Worm (Caenorhabditis elegans) whole organism, L2 larva: ENCODE data around the gene F07H5.13.

Experiments
- egl-27 ChIP-seq: sonication (generic microtip); optimal IDR thresholded peaks from 3 replicates; lab custom pipeline; 2017; ENCODE audit warnings: missing biosample characterization, missing genetic modification reagents, missing genetic modification characterization
- fos-1 ChIP-seq: fragments of 150-350 bp; optimal IDR thresholded peaks from 2 replicates; lab custom pipeline; 2014; ENCODE audit warnings: missing biosample characterization, missing genetic modification characterization
- lsy-2 ChIP-seq, 2 experiments: fragments of 150-350 bp in 1 of 2; sonication (generic microtip) in 1 of 2; optimal IDR thresholded peaks; 2 replicates each; lab custom pipeline; 2014 to 2017; ENCODE audit warnings: missing biosample characterization in 2 of 2, missing genetic modification characterization in 2 of 2
- nhr-11 ChIP-seq: fragments of 150-350 bp; optimal IDR thresholded peaks from 2 replicates; lab custom pipeline; 2014; ENCODE audit warnings: missing biosample characterization, missing genetic modification characterization
- nhr-237 ChIP-seq: fragments of 150-350 bp; optimal IDR thresholded peaks from 2 replicates; lab custom pipeline; 2014; ENCODE audit warnings: missing biosample characterization, missing genetic modification characterization
- nhr-25 ChIP-seq: fragments of 150-350 bp; sonication (generic microtip); optimal IDR thresholded peaks from 3 replicates; lab custom pipeline; 2014; ENCODE audit warnings: missing biosample characterization, missing genetic modification characterization
- sma-9 ChIP-seq, 2 experiments: fragments of 150-350 bp in 1 of 2; sonication (generic microtip) in 1 of 2; optimal IDR thresholded peaks; 2 replicates each; lab custom pipeline; 2014 to 2016; ENCODE audit warnings: missing genetic modification characterization in 2 of 2, mild to moderate bottlenecking in 1 of 2, missing biosample characterization in 1 of 2, missing compliant biosample characterization in 1 of 2, missing genetic modification reagents in 1 of 2, moderate library complexity in 1 of 2
- unc-39 ChIP-seq: fragments of 150-350 bp; optimal IDR thresholded peaks from 2 replicates; lab custom pipeline; 2014; ENCODE audit warnings: missing biosample characterization, missing genetic modification characterization
- unc-55 ChIP-seq: fragments of 150-350 bp; sonication (generic microtip); optimal IDR thresholded peaks from 3 replicates; lab custom pipeline; 2014; ENCODE audit warnings: missing biosample characterization, missing genetic modification reagents, missing genetic modification characterization
- unc-62 ChIP-seq: fragments of 150-350 bp; optimal IDR thresholded peaks from 2 replicates; lab custom pipeline; 2014; ENCODE audit warnings: missing biosample characterization, missing genetic modification reagents, missing genetic modification characterization

ce11 chrII:8743379-8744173 is 46.8 kb upstream of the F07H5.13 start, which contains the start of gene mak-1:
- TF ChIP-seq lsy-2 (tag; optimal IDR thresholded peaks at IDR 0.05; lab: Kevin White, UChicago): no peak
- TF ChIP-seq fos-1 (tag; lab: Kevin White, UChicago): no peak
- no peak for TF ChIP-seq egl-27
- TF ChIP-seq unc-62 (GFP tag; lab: Kevin White, UChicago): no peak
- TF ChIP-seq nhr-11 (tag; lab: Kevin White, UChicago): no peak
- peak; percentile 92 for TF ChIP-seq sma-9 (GFP tag; optimal IDR thresholded peaks at IDR 0.05; lab: Kevin White, UChicago)
- TF ChIP-seq sma-9 (tag; optimal IDR thresholded peaks at IDR 0.05; lab: Kevin White, UChicago): no peak
- TF ChIP-seq unc-39 (tag; lab: Kevin White, UChicago): no peak
- no peak for TF ChIP-seq unc-55 (GFP tag; lab: Kevin White, UChicago)
- TF ChIP-seq nhr-25 (tag; lab: Kevin White, UChicago): peak; percentile 67
- TF ChIP-seq nhr-237: no peak
